Fruit fly (Drosophila melanogaster) whole organism, embryonic: ENCODE measurements around the gene CG43136.

Experiments used
- Antp ChIP-seq: fragments of 200-800 bp; sonication (Bioruptor generic); optimal IDR thresholded peaks from 3 replicates; lab custom pipeline; 2016; ENCODE audit warnings: missing biosample characterization, missing genetic modification characterization
- Awh ChIP-seq: fragments of 200-800 bp; sonication (Bioruptor generic); IDR thresholded peaks from 2 replicates; pipeline ENCODE4, ENCODE4 v1.3.6; 2022; ENCODE audit warnings: missing biosample characterization, missing genetic modification characterization
- CG10462 ChIP-seq: fragments of 200-800 bp; sonication (Bioruptor generic); optimal IDR thresholded peaks from 2 replicates; lab custom pipeline; 2016; ENCODE audit warnings: missing biosample characterization, missing genetic modification characterization
- CG10654 ChIP-seq: fragments of 200-800 bp; sonication (Bioruptor generic); optimal IDR thresholded peaks from 2 replicates; lab custom pipeline; 2016; ENCODE audit warnings: missing biosample characterization, missing genetic modification characterization
- CG11247 ChIP-seq: fragments of 200-800 bp; sonication (Bioruptor generic); IDR thresholded peaks from 2 replicates; pipeline ENCODE4 v1.3.6; 2022; ENCODE audit warnings: missing biosample characterization, missing genetic modification characterization
- CG13296 ChIP-seq: fragments of 200-800 bp; sonication (Bioruptor generic); optimal IDR thresholded peaks from 3 replicates; lab custom pipeline; 2018; ENCODE audit warnings: missing biosample characterization, mild to moderate bottlenecking, missing genetic modification characterization
- CG13424 ChIP-seq: fragments of 200-800 bp; sonication (Bioruptor generic); optimal IDR thresholded peaks from 2 replicates; lab custom pipeline; 2019; ENCODE audit warnings: missing biosample characterization, mild to moderate bottlenecking, missing genetic modification characterization, moderate library complexity
- CG13894 ChIP-seq: fragments of 200-800 bp; sonication (Bioruptor generic); optimal IDR thresholded peaks from 3 replicates; lab custom pipeline; 2018; ENCODE audit warnings: missing biosample characterization, mild to moderate bottlenecking, missing genetic modification characterization, moderate library complexity
- CG14014 ChIP-seq: fragments of 200-800 bp; sonication (Bioruptor generic); IDR thresholded peaks from 2 replicates; pipeline ENCODE4 v1.3.6; 2022; ENCODE audit warnings: missing biosample characterization, missing genetic modification characterization
- CG14965 ChIP-seq: fragments of 200-800 bp; sonication (Bioruptor generic); optimal IDR thresholded peaks from 2 replicates; lab custom pipeline; 2016; ENCODE audit warnings: missing biosample characterization, missing genetic modification characterization, borderline replicate concordance
- CG18619 ChIP-seq: fragments of 200-800 bp; sonication (Bioruptor generic); optimal IDR thresholded peaks from 3 replicates; lab custom pipeline; 2017; ENCODE audit warnings: missing biosample characterization, mild to moderate bottlenecking, missing genetic modification characterization
- CG2120 ChIP-seq: fragments of 200-800 bp; sonication (Bioruptor generic); optimal IDR thresholded peaks from 3 replicates; lab custom pipeline; 2016; ENCODE audit warnings: missing biosample characterization, missing genetic modification characterization
- CG2199 ChIP-seq: fragments of 200-800 bp; sonication (Bioruptor generic); IDR thresholded peaks from 3 replicates; pipeline ENCODE4 v1.3.6; 2022; ENCODE audit warnings: missing biosample characterization, missing genetic modification characterization
- CG31388 ChIP-seq: fragments of 200-800 bp; sonication (Bioruptor generic); optimal IDR thresholded peaks from 2 replicates; lab custom pipeline; 2016; ENCODE audit warnings: missing biosample characterization, missing genetic modification characterization
- CG33213 ChIP-seq: fragments of 200-800 bp; sonication (Bioruptor generic); optimal IDR thresholded peaks from 3 replicates; lab custom pipeline; 2016; ENCODE audit warnings: missing biosample characterization, missing genetic modification characterization
- CG34224 ChIP-seq: fragments of 200-800 bp; sonication (Bioruptor generic); IDR thresholded peaks from 3 replicates; pipeline ENCODE4 v1.3.6; 2022; ENCODE audit warnings: missing biosample characterization, missing genetic modification characterization; ENCODE audit not compliant: partially characterized antibody
- CG3838 ChIP-seq: fragments of 200-800 bp; sonication (Bioruptor generic); optimal IDR thresholded peaks from 3 replicates; lab custom pipeline; 2016; ENCODE audit warnings: missing biosample characterization, missing genetic modification characterization
- CG43689 ChIP-seq: fragments of 200-800 bp; sonication (Bioruptor generic); IDR thresholded peaks from 2 replicates; pipeline ENCODE4 v1.3.6; 2022; ENCODE audit warnings: missing biosample characterization, missing genetic modification characterization
- CG4424 ChIP-seq: fragments of 200-800 bp; sonication (Bioruptor generic); optimal IDR thresholded peaks from 3 replicates; lab custom pipeline; 2016; ENCODE audit warnings: missing biosample characterization, missing genetic modification characterization
- CG5180 ChIP-seq: fragments of 200-800 bp; sonication (Bioruptor generic); optimal IDR thresholded peaks from 3 replicates; lab custom pipeline; 2017; ENCODE audit warnings: missing biosample characterization, missing genetic modification characterization, mild to moderate bottlenecking, moderate library complexity, missing genetic modification reagents
- CG5953 ChIP-seq: fragments of 200-800 bp; sonication (Bioruptor generic); IDR thresholded peaks from 2 replicates; pipeline ENCODE4 v1.3.6; 2022; ENCODE audit warnings: missing biosample characterization, missing genetic modification characterization
- CG6854 ChIP-seq: fragments of 200-800 bp; sonication (Bioruptor generic); optimal IDR thresholded peaks from 3 replicates; lab custom pipeline; 2017; ENCODE audit warnings: missing biosample characterization, mild to moderate bottlenecking, missing genetic modification characterization
- CG7987 ChIP-seq: fragments of 200-800 bp; sonication (Bioruptor generic); optimal IDR thresholded peaks from 2 replicates; lab custom pipeline; 2018; ENCODE audit warnings: missing biosample characterization, mild to moderate bottlenecking, missing genetic modification characterization, moderate library complexity
- CG8478 ChIP-seq: fragments of >200 bp; optimal IDR thresholded peaks from 2 replicates; lab custom pipeline; 2018
- CG9932 ChIP-seq: fragments of 200-800 bp; sonication (Bioruptor generic); IDR thresholded peaks from 2 replicates; pipeline ENCODE4 v1.3.6; 2022; ENCODE audit warnings: missing biosample characterization, missing genetic modification characterization
- CTCF ChIP-seq: fragments of 200-800 bp; sonication (Bioruptor generic); optimal IDR thresholded peaks from 2 replicates; lab custom pipeline; 2017; ENCODE audit warnings: missing biosample characterization, mild to moderate bottlenecking, missing genetic modification characterization, moderate library complexity
- CrebB ChIP-seq: fragments of 200-800 bp; sonication (Bioruptor generic); optimal IDR thresholded peaks from 3 replicates; lab custom pipeline; 2018; ENCODE audit warnings: missing biosample characterization, mild to moderate bottlenecking, missing genetic modification characterization
- D19A ChIP-seq: fragments of 200-800 bp; optimal IDR thresholded peaks from 3 replicates; lab custom pipeline; 2019; ENCODE audit warnings: missing biosample characterization, mild to moderate bottlenecking, missing genetic modification characterization, moderate library complexity
- HLH54F ChIP-seq: fragments of 200-800 bp; sonication (Bioruptor generic); optimal IDR thresholded peaks from 3 replicates; lab custom pipeline; 2016; ENCODE audit warnings: missing biosample characterization, missing genetic modification characterization
- Lhr ChIP-seq: fragments of 200-800 bp; sonication (Bioruptor generic); optimal IDR thresholded peaks from 3 replicates; lab custom pipeline; 2017; ENCODE audit warnings: mild to moderate bottlenecking, missing biosample characterization, missing genetic modification reagents, missing genetic modification characterization
- MESR4 ChIP-seq: fragments of 200-800 bp; sonication (Bioruptor generic); optimal IDR thresholded peaks from 2 replicates; lab custom pipeline; 2018; ENCODE audit warnings: missing biosample characterization, mild to moderate bottlenecking, missing genetic modification characterization, moderate library complexity
- PHDP ChIP-seq: fragments of 200-800 bp; sonication (Bioruptor generic); optimal IDR thresholded peaks from 3 replicates; lab custom pipeline; 2018; ENCODE audit warnings: missing biosample characterization, mild to moderate bottlenecking, missing genetic modification characterization, moderate library complexity
- Scr ChIP-seq: fragments of 200-800 bp; sonication (Bioruptor generic); IDR thresholded peaks from 2 replicates; pipeline ENCODE4 v1.3.6; 2022; ENCODE audit warnings: missing biosample characterization, missing genetic modification characterization; ENCODE audit not compliant: partially characterized antibody
- ase ChIP-seq: fragments of 200-800 bp; sonication (Bioruptor generic); IDR thresholded peaks from 3 replicates; pipeline ENCODE4 v1.3.6; 2022; ENCODE audit warnings: missing biosample characterization, missing genetic modification characterization
- crc ChIP-seq: fragments of 200-800 bp; sonication (Bioruptor generic); optimal IDR thresholded peaks from 2 replicates; lab custom pipeline; 2016; ENCODE audit warnings: missing biosample characterization, missing genetic modification characterization
- danr ChIP-seq: fragments of 200-800 bp; sonication (Bioruptor generic); IDR thresholded peaks from 2 replicates; pipeline ENCODE4 v1.3.6; 2022; ENCODE audit warnings: missing biosample characterization, missing genetic modification characterization
- fd64A ChIP-seq: fragments of 200-800 bp; sonication (Bioruptor generic); optimal IDR thresholded peaks from 3 replicates; lab custom pipeline; 2018; ENCODE audit warnings: missing biosample characterization, mild to moderate bottlenecking, missing genetic modification characterization
- ham ChIP-seq: fragments of 200-800 bp; sonication (Bioruptor generic); IDR thresholded peaks from 2 replicates; pipeline ENCODE4 v1.3.6; 2022; ENCODE audit warnings: missing biosample characterization, missing genetic modification characterization
- her ChIP-seq: fragments of 200-800 bp; sonication (Bioruptor generic); optimal IDR thresholded peaks from 2 replicates; lab custom pipeline; 2016; ENCODE audit warnings: missing biosample characterization, missing genetic modification characterization
- kay ChIP-seq: fragments of 200-800 bp; sonication (Bioruptor generic); optimal IDR thresholded peaks from 2 replicates; lab custom pipeline; 2016; ENCODE audit warnings: missing biosample characterization, missing genetic modification characterization
- mam ChIP-seq: fragments of 200-800 bp; sonication (Bioruptor generic); optimal IDR thresholded peaks from 3 replicates; lab custom pipeline; 2016; ENCODE audit warnings: missing biosample characterization, missing genetic modification characterization
- nmo ChIP-seq: fragments of 200-800 bp; sonication (Bioruptor generic); optimal IDR thresholded peaks from 2 replicates; lab custom pipeline; 2018; ENCODE audit warnings: missing biosample characterization, mild to moderate bottlenecking, missing genetic modification characterization, moderate library complexity
- pb ChIP-seq: fragments of 200-800 bp; sonication (Bioruptor generic); optimal IDR thresholded peaks from 3 replicates; lab custom pipeline; 2016; ENCODE audit warnings: missing biosample characterization, missing genetic modification characterization
- pum ChIP-seq: fragments of 200-800 bp; sonication (Bioruptor generic); optimal IDR thresholded peaks from 2 replicates; lab custom pipeline; 2016; ENCODE audit warnings: missing biosample characterization, missing genetic modification characterization
- ro ChIP-seq: fragments of 200-800 bp; sonication (Bioruptor generic); IDR thresholded peaks from 2 replicates; pipeline ENCODE4 v1.3.6; 2022; ENCODE audit warnings: missing biosample characterization, missing genetic modification characterization
- slp2 ChIP-seq: fragments of 200-800 bp; sonication (Bioruptor generic); optimal IDR thresholded peaks from 2 replicates; lab custom pipeline; 2016; ENCODE audit warnings: missing biosample characterization, missing genetic modification characterization
- sna ChIP-seq: fragments of 200-800 bp; sonication (Bioruptor generic); IDR thresholded peaks from 2 replicates; pipeline ENCODE4 v1.3.6; 2022; ENCODE audit warnings: missing biosample characterization, missing genetic modification characterization; ENCODE audit not compliant: partially characterized antibody
- so ChIP-seq: fragments of 200-800 bp; sonication (Bioruptor generic); IDR thresholded peaks from 3 replicates; pipeline ENCODE4 v1.3.6; 2022; ENCODE audit warnings: missing biosample characterization, missing genetic modification characterization
- trem ChIP-seq: fragments of 200-800 bp; optimal IDR thresholded peaks from 3 replicates; lab custom pipeline; 2019; ENCODE audit warnings: missing biosample characterization, mild to moderate bottlenecking, missing genetic modification characterization, moderate library complexity
- unc-4 ChIP-seq: fragments of 200-800 bp; sonication (Bioruptor generic); IDR thresholded peaks from 2 replicates; pipeline ENCODE4 v1.3.6; 2022; ENCODE audit warnings: missing biosample characterization, missing genetic modification characterization; ENCODE audit not compliant: partially characterized antibody
- wek ChIP-seq: fragments of 200-800 bp; sonication (Bioruptor generic); optimal IDR thresholded peaks from 3 replicates; lab custom pipeline; 2018; ENCODE audit warnings: missing biosample characterization, mild to moderate bottlenecking, missing genetic modification characterization, moderate library complexity
- wor ChIP-seq: fragments of 200-800 bp; sonication (Bioruptor generic); IDR thresholded peaks from 2 replicates; pipeline ENCODE4 v1.3.6; 2022; ENCODE audit warnings: missing biosample characterization, missing genetic modification characterization
- zen2 ChIP-seq: fragments of 200-800 bp; sonication (Bioruptor generic); IDR thresholded peaks from 3 replicates; pipeline ENCODE4 v1.3.6; 2022; ENCODE audit warnings: missing biosample characterization, missing genetic modification characterization; ENCODE audit not compliant: partially characterized antibody

Gene CG43136

dm6 chrX:5888933-5889332 is 35.4 kb downstream of the CG43136 start (continued):
- TF ChIP-seq wor (GFP tag; lab: Robert Waterston, UW) (no peak), Awh (GFP tag; lab: Robert Waterston, UW) (0 out of 2 replicates have a peak, but pooled peaks have one; percentile 6), CG10654 (GFP tag; lab: Kevin White, UChicago) (no peak), trem (no peak), CG14014 (GFP tag; lab: Robert Waterston, UW) (no peak), CG2120 (GFP tag; lab: Kevin White, UChicago) (no peak), CG33213 (GFP tag; lab: Kevin White, UChicago) (no peak), CG13296 (no peak), CG8478 (lab: Kevin White, UChicago) (no peak), ro (GFP tag; lab: Robert Waterston, UW) (no peak), D19A (tag; lab: Kevin White, UChicago) (no peak), CG18619 (peak; percentile 4), HLH54F (no peak), unc-4 (no peak), sna (GFP tag; lab: Robert Waterston, UW) (no peak), crc (no peak), pb (GFP tag; lab: Kevin White, UChicago) (peak; percentile 13), CG4424 (peak; percentile 41), CG34224 (GFP tag; lab: Robert Waterston, UW) (no peak), fd64A (GFP tag; lab: Kevin White, UChicago) (no peak), CG13424 (tag; lab: Kevin White, UChicago) (peak; percentile 36), CrebB (no peak), CG13894 (tag; lab: Kevin White, UChicago) (no peak), CG7987 (GFP tag; lab: Kevin White, UChicago) (no peak), PHDP (tag; lab: Kevin White, UChicago) (no peak), CG5180 (no peak), CG10462 (no peak), zen2 (GFP tag; lab: Robert Waterston, UW) (no peak), mam (GFP tag; lab: Kevin White, UChicago) (peak; percentile 34), danr (GFP tag; lab: Robert Waterston, UW) (no peak), Scr (GFP tag; lab: Robert Waterston, UW) (no peak), CG43689 (GFP tag; lab: Robert Waterston, UW) (no peak), pum (GFP tag; lab: Kevin White, UChicago) (peak; percentile 52), CG31388 (GFP tag; lab: Kevin White, UChicago) (no peak), CG3838 (no peak), CG6854 (GFP tag; lab: Kevin White, UChicago) (no peak), CG9932 (GFP tag; lab: Robert Waterston, UW) (no peak), CG2199 (GFP tag; lab: Robert Waterston, UW) (peak; percentile 33; the same call in 1 of the 3 replicates), CG5953 (GFP tag; lab: Robert Waterston, UW) (no peak), slp2 (no peak), so (GFP tag; lab: Robert Waterston, UW) (peak; percentile 44; the same call in 1 of the 3 replicates), ham (no peak), wek (GFP tag; lab: Kevin White, UChicago) (no peak), CG14965 (no peak), MESR4 (GFP tag; lab: Kevin White, UChicago) (no peak), ase (no peak), CG11247 (no peak), kay (GFP tag; lab: Kevin White, UChicago) (no peak), CTCF (no peak), her (GFP tag; lab: Kevin White, UChicago) (no peak), nmo (peak; percentile 10), Antp (peak; percentile 54), Lhr (GFP tag; lab: Kevin White, UChicago) (no peak)
